ENCODE assay signal across 3 worm cellular contexts in the genomic region with DNA sequence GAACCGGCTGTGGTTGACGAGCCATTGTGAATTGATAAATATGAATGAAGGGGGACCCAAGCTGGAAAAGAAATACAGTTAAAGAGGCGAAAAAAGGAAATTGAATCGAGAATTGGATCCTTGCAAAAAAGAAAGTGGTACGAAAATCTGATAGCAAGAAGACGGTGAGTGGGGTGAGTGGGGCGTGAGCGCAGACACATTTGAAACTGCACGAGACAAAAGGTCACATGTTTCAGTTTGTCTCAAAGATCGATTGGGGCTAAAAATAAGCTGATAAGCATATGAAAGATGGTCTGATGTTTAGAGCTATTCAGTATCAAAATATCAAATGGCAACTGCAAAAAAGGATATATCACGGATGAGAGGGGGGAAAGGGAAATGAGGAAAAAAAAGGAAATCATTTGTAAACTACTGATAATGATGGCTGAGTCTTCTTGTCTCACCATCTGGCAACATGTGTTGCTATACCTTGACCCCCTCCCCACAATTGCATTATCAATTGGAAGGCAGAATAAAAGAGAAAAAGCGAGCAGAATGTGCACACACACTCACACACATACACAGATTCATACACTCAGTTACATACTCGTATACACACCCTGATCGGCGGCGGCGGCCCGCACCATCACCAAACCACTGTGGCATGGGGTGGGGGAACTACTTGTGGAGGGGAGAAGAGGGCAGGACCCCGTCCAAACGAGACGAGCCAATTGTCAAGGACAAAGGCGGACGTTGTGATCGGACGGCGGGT.
A peak's percentile ranks its signal among the peaks of the same experiment; 100 is the strongest.
TF ChIP-seq lines count a peak whose summit lies in the region.

Gene M163.1 (minus strand): TSS at position 25 of the 751 bp plus-strand sequence.

TF ChIP-seq in whole organism, L4 larva, 104 proteins besides CTCF, POLR2A, EP300 and RAD21 (continued from another document):
- TF ChIP-seq nhr-28 (tag; optimal IDR thresholded peaks at IDR 0.05; lab: Kevin White, UChicago) (peak; percentile 37), ces-1 (GFP tag; optimal IDR thresholded peaks at IDR 0.05; lab: Kevin White, UChicago) (no peak), egl-43 (GFP tag; IDR thresholded peaks at IDR 0.05; lab: Robert Waterston, UW) (0 out of 2 replicates have a peak, but pooled peaks have one; percentile 11), fos-1 (tag; optimal IDR thresholded peaks at IDR 0.05; lab: Kevin White, UChicago) (no peak), ctbp-1 (GFP tag; IDR thresholded peaks at IDR 0.05; lab: Robert Waterston, UW) (no peak), dmd-6 (GFP tag; IDR thresholded peaks at IDR 0.05; lab: Robert Waterston, UW) (peak; percentile 56), F37D6.2 (tag; optimal IDR thresholded peaks at IDR 0.05; lab: Kevin White, UChicago) (no peak), unc-62 (GFP tag; optimal IDR thresholded peaks at IDR 0.05 in 1 of 2; lab: Kevin White, UChicago) (peak in 1 of 2 experiments; percentile 91), unc-62 (tag; optimal IDR thresholded peaks at IDR 0.05; lab: Kevin White, UChicago) (no peak), hlh-30 (tag; optimal IDR thresholded peaks at IDR 0.05; lab: Kevin White, UChicago; ENCODE audit: insufficient read depth) (peak; percentile 76), aha-1 (tag; lab: Kevin White, UChicago) (peak; percentile 95), dmd-8 (GFP tag; IDR thresholded peaks at IDR 0.05; lab: Robert Waterston, UW) (no peak), pqm-1 (tag; optimal IDR thresholded peaks at IDR 0.05; lab: Kevin White, UChicago) (peak; percentile 49), unc-130 (GFP tag; optimal IDR thresholded peaks at IDR 0.05; lab: Kevin White, UChicago) (no peak), aly-2 (tag; optimal IDR thresholded peaks at IDR 0.05; lab: Kevin White, UChicago) (no peak)

TF ChIP-seq in whole organism, late embryonic, 69 proteins besides CTCF, POLR2A, EP300 and RAD21 (continued from another document):
- TF ChIP-seq fkh-10 (GFP tag; optimal IDR thresholded peaks at IDR 0.05; lab: Kevin White, UChicago) (no peak), ttx-3 (tag; optimal IDR thresholded peaks at IDR 0.05; lab: Kevin White, UChicago) (no peak), lim-6 (tag; optimal IDR thresholded peaks at IDR 0.05; lab: Kevin White, UChicago) (no peak), unc-3 (GFP tag; conservative IDR thresholded peaks at IDR 0.05; lab: Robert Waterston, UW) (no peak), unc-3 (tag; optimal IDR thresholded peaks at IDR 0.05; lab: Kevin White, UChicago) (no peak), zip-5 (tag; optimal IDR thresholded peaks at IDR 0.05; lab: Kevin White, UChicago) (no peak), sox-4 (tag; optimal IDR thresholded peaks at IDR 0.05; lab: Kevin White, UChicago) (no peak), unc-86 (tag; optimal IDR thresholded peaks at IDR 0.05; lab: Kevin White, UChicago) (no peak), pha-2 (tag; optimal IDR thresholded peaks at IDR 0.05; lab: Kevin White, UChicago) (no peak), ceh-14 (tag; optimal IDR thresholded peaks at IDR 0.05; lab: Kevin White, UChicago) (no peak), nhr-232 (tag; optimal IDR thresholded peaks at IDR 0.05; lab: Kevin White, UChicago) (peak; percentile 3), che-1 (tag; optimal IDR thresholded peaks at IDR 0.05; lab: Kevin White, UChicago) (no peak), hlh-30 (tag; optimal IDR thresholded peaks at IDR 0.05; lab: Kevin White, UChicago; ENCODE audit: insufficient read depth) (peak; percentile 1), ahr-1 (tag; optimal IDR thresholded peaks at IDR 0.05; lab: Kevin White, UChicago) (no peak), unc-55 (GFP tag; optimal IDR thresholded peaks at IDR 0.05; lab: Kevin White, UChicago) (no peak), ets-4 (tag; optimal IDR thresholded peaks at IDR 0.05; lab: Kevin White, UChicago) (no peak), tbx-7 (tag; optimal IDR thresholded peaks at IDR 0.05; lab: Kevin White, UChicago) (no peak), madf-2 (tag; optimal IDR thresholded peaks at IDR 0.05; lab: Kevin White, UChicago) (no peak), sox-2 (GFP tag; IDR thresholded peaks at IDR 0.05; lab: Robert Waterston, UW) (peak; percentile 3; the same call in 1 of the 2 replicates), dmd-4 (tag; optimal IDR thresholded peaks at IDR 0.05; lab: Kevin White, UChicago; ENCODE audit: borderline replicate concordance) (no peak), K09A11.1 (tag; optimal IDR thresholded peaks at IDR 0.05; lab: Kevin White, UChicago; ENCODE audit: insufficient read depth) (no peak), Y22D7AL.16 (tag; optimal IDR thresholded peaks at IDR 0.05; lab: Kevin White, UChicago) (no peak), mec-3 (tag; optimal IDR thresholded peaks at IDR 0.05; lab: Kevin White, UChicago; ENCODE audit: borderline replicate concordance) (no peak), eyg-1 (tag; optimal IDR thresholded peaks at IDR 0.05; lab: Kevin White, UChicago) (peak; percentile 22), npax-4 (tag; optimal IDR thresholded peaks at IDR 0.05; lab: Kevin White, UChicago) (no peak), ztf-16 (tag; optimal IDR thresholded peaks at IDR 0.05; lab: Kevin White, UChicago) (no peak), ceh-2 (tag; optimal IDR thresholded peaks at IDR 0.05; lab: Kevin White, UChicago) (peak; percentile 22), nfya-1 (tag; optimal IDR thresholded peaks at IDR 0.05; lab: Kevin White, UChicago) (peak; percentile 13), ceh-48 (tag; optimal IDR thresholded peaks at IDR 0.05; lab: Kevin White, UChicago) (no peak), hlh-15 (tag; optimal IDR thresholded peaks at IDR 0.05; lab: Kevin White, UChicago) (no peak), unc-42 (tag; optimal IDR thresholded peaks at IDR 0.05; lab: Kevin White, UChicago) (peak; percentile 3), elt-2 (tag; optimal IDR thresholded peaks at IDR 0.05; lab: Kevin White, UChicago) (no peak), pat-9 (tag; optimal IDR thresholded peaks at IDR 0.05; lab: Kevin White, UChicago) (no peak), tbx-2 (tag; optimal IDR thresholded peaks at IDR 0.05; lab: Kevin White, UChicago) (peak; percentile 56), odd-2 (tag; optimal IDR thresholded peaks at IDR 0.05; lab: Kevin White, UChicago) (no peak), elt-4 (tag; optimal IDR thresholded peaks at IDR 0.05; lab: Kevin White, UChicago) (no peak), ceh-34 (tag; optimal IDR thresholded peaks at IDR 0.05; lab: Kevin White, UChicago) (no peak), hlh-6 (tag; optimal IDR thresholded peaks at IDR 0.05; lab: Kevin White, UChicago) (no peak), C38D4.7 (GFP tag; optimal IDR thresholded peaks at IDR 0.05; lab: Kevin White, UChicago) (no peak), ceh-45 (GFP tag; IDR thresholded peaks at IDR 0.05; lab: Robert Waterston, UW) (no peak), pha-4 (tag; optimal IDR thresholded peaks at IDR 0.05; lab: Kevin White, UChicago) (no peak), ama-1 (optimal IDR thresholded peaks at IDR 0.05; lab: Kevin White, UChicago) (no peak)

TF ChIP-seq in whole organism, mixed stage, embryonic, 35 proteins besides CTCF, POLR2A, EP300 and RAD21 (continued from another document):
- TF ChIP-seq nhr-237 (tag; optimal IDR thresholded peaks at IDR 0.05; lab: Kevin White, UChicago) (no peak), zip-8 (tag; optimal IDR thresholded peaks at IDR 0.05; lab: Kevin White, UChicago) (no peak), unc-39 (tag; optimal IDR thresholded peaks at IDR 0.05; lab: Kevin White, UChicago) (no peak), tbx-8 (GFP tag; optimal IDR thresholded peaks at IDR 0.05; lab: Kevin White, UChicago) (peak; percentile 41)
